Worm (Caenorhabditis elegans) whole organism, L4 larva: ENCODE data around the gene nemp-1.

Experiments
- F37D6.2 ChIP-seq: sonication (generic microtip); optimal IDR thresholded peaks from 2 replicates; lab custom pipeline; 2016; ENCODE audit warnings: mild to moderate bottlenecking, missing genetic modification characterization, missing compliant biosample characterization
- F44E2.7 ChIP-seq: fragments of 200-800 bp; sonication (Bioruptor generic); IDR thresholded peaks from 2 replicates; pipeline ENCODE4 v2.1.2; 2022; ENCODE audit warnings: missing genetic modification characterization, missing compliant biosample characterization
- aly-2 ChIP-seq: sonication (generic microtip); optimal IDR thresholded peaks from 2 replicates; lab custom pipeline; 2018; ENCODE audit warnings: missing biosample characterization, missing genetic modification characterization
- egl-43 ChIP-seq: fragments of 200-800 bp; sonication (Bioruptor generic); IDR thresholded peaks from 2 replicates; pipeline ENCODE4 v1.3.6; 2022; ENCODE audit warnings: missing genetic modification reagents, missing genetic modification characterization, missing compliant biosample characterization
- lin-39 ChIP-seq: fragments of 150-350 bp; optimal IDR thresholded peaks from 2 replicates; lab custom pipeline; 2014; ENCODE audit warnings: missing biosample characterization, missing genetic modification reagents, missing genetic modification characterization
- lsy-2 ChIP-seq, 2 experiments: fragments of 150-350 bp in 1 of 2; sonication (generic microtip) in 1 of 2; optimal IDR thresholded peaks; 2 replicates each; lab custom pipeline; 2014 to 2017; ENCODE audit warnings: missing biosample characterization in 2 of 2, missing genetic modification characterization in 2 of 2
- mdl-1 ChIP-seq, 2 experiments: fragments of 150-350 bp in 1 of 2; sonication (generic microtip) in 1 of 2; optimal IDR thresholded peaks; 2 replicates each; lab custom pipeline; 2014 to 2017; ENCODE audit warnings: missing biosample characterization in 2 of 2, missing genetic modification characterization in 2 of 2
- nhr-25 ChIP-seq: sonication (generic microtip); optimal IDR thresholded peaks from 2 replicates; lab custom pipeline; 2017; ENCODE audit warnings: missing genetic modification characterization, mild to moderate bottlenecking, missing compliant biosample characterization, antibody characterized with exemption, moderate library complexity, borderline replicate concordance; ENCODE audit not compliant: insufficient read depth
- nhr-77 ChIP-seq: fragments of 150-350 bp; optimal IDR thresholded peaks from 2 replicates; lab custom pipeline; 2014; ENCODE audit warnings: missing biosample characterization, missing genetic modification characterization
- skn-1 ChIP-seq: fragments of 150-350 bp; optimal IDR thresholded peaks from 2 replicates; lab custom pipeline; 2014; ENCODE audit warnings: missing biosample characterization, missing genetic modification characterization
- unc-39 ChIP-seq: sonication (generic microtip); optimal IDR thresholded peaks from 2 replicates; lab custom pipeline; 2017; ENCODE audit warnings: missing biosample characterization, missing genetic modification characterization

DNA sequence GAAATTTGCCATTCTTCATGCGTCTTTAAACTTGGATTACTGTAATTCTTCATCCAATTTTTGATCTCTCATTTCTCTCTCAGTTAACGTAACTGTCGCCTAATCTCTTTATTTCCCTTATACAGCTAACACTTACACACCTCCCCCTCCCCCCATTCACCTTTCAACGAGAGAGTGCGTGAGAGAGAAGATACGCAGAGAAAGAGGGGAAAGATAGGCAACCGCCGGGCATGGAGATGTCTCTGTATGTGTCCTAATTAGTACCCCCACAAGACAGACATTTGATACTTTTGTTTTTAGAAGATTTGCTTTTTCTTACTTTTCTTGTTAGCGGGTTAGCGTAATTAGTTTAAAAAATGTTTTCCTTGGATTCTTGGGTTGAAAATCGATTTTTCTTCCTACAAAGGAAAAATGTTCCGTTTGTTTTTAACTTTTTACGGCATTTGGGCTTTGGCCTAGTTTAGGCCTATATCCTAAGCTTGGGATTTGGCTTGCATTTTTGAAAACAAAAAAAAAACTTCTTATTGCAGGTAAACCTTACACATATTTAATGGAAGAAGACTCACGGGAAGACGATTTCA is 37.7 kb upstream of the nemp-1 start, which contains the start of gene affl-2:
- TF ChIP-seq F44E2.7 (GFP tag; lab: Robert Waterston, UW), result no peak
- TF ChIP-seq lin-39 (tag; lab: Kevin White, UChicago), result no peak
- no peak for TF ChIP-seq skn-1 (tag; lab: Kevin White, UChicago)
- no peak for TF ChIP-seq F37D6.2
- no peak for TF ChIP-seq aly-2 (tag; lab: Kevin White, UChicago)
- peak in 1 of 2 experiments; percentile 6 for TF ChIP-seq mdl-1 (tag; optimal IDR thresholded peaks at IDR 0.05; lab: Kevin White, UChicago)
- no peak for TF ChIP-seq nhr-77 (tag; lab: Kevin White, UChicago)
- no peak for TF ChIP-seq egl-43
- no peak for TF ChIP-seq lsy-2 (tag; optimal IDR thresholded peaks at IDR 0.05; lab: Kevin White, UChicago)
- TF ChIP-seq nhr-25 (tag; lab: Kevin White, UChicago), result no peak
- TF ChIP-seq unc-39 (tag; lab: Kevin White, UChicago), result no peak
